Fruit fly (Drosophila melanogaster) whole organism, prepupa: ENCODE results near the gene spen.

Experiments
- Blimp-1 ChIP-seq: fragments of 200-800 bp; sonication (Bioruptor generic); optimal IDR thresholded peaks from 3 replicates; lab custom pipeline; 2017; ENCODE audit warnings: missing biosample characterization, missing genetic modification characterization, mild to moderate bottlenecking, moderate library complexity, missing genetic modification reagents
- CG10631 ChIP-seq: fragments of 200-800 bp; sonication (Bioruptor generic); optimal IDR thresholded peaks from 2 replicates; lab custom pipeline; 2016; ENCODE audit warnings: missing biosample characterization, missing genetic modification characterization
- CG10669 ChIP-seq: fragments of 200-800 bp; sonication (Bioruptor generic); optimal IDR thresholded peaks from 3 replicates; lab custom pipeline; 2018; ENCODE audit warnings: missing biosample characterization, mild to moderate bottlenecking, missing genetic modification characterization, moderate library complexity
- CG11294 ChIP-seq: fragments of 200-800 bp; sonication (Bioruptor generic); IDR thresholded peaks from 2 replicates; pipeline ENCODE4 v1.3.6; 2022; ENCODE audit warnings: missing biosample characterization, missing genetic modification characterization
- CG11762 ChIP-seq: fragments of 200-800 bp; sonication (Bioruptor generic); optimal IDR thresholded peaks from 3 replicates; lab custom pipeline; 2016; ENCODE audit warnings: missing biosample characterization, missing genetic modification characterization; ENCODE audit not compliant: insufficient read depth
- CG11902 ChIP-seq: fragments of 200-800 bp; sonication (Bioruptor generic); optimal IDR thresholded peaks from 3 replicates; lab custom pipeline; 2016; ENCODE audit warnings: missing biosample characterization, missing genetic modification characterization
- CG1621 ChIP-seq: fragments of 200-800 bp; sonication (Bioruptor generic); optimal IDR thresholded peaks from 3 replicates; lab custom pipeline; 2018; ENCODE audit warnings: missing biosample characterization, mild to moderate bottlenecking, missing genetic modification characterization
- CG31627 ChIP-seq: fragments of 200-800 bp; sonication (Bioruptor generic); optimal IDR thresholded peaks from 3 replicates; lab custom pipeline; 2016; ENCODE audit warnings: missing biosample characterization, missing genetic modification characterization
- CG32006 ChIP-seq: fragments of 200-800 bp; sonication (Bioruptor generic); optimal IDR thresholded peaks from 3 replicates; lab custom pipeline; 2017; ENCODE audit warnings: missing biosample characterization, mild to moderate bottlenecking, missing genetic modification characterization
- CG4318 ChIP-seq: fragments of 200-800 bp; sonication (Bioruptor generic); optimal IDR thresholded peaks from 3 replicates; lab custom pipeline; 2017; ENCODE audit warnings: missing biosample characterization, mild to moderate bottlenecking, missing genetic modification characterization
- CG6792 ChIP-seq: fragments of 200-800 bp; sonication (Bioruptor generic); optimal IDR thresholded peaks from 3 replicates; lab custom pipeline; 2016; ENCODE audit warnings: missing biosample characterization, missing genetic modification characterization
- CG6808 ChIP-seq: fragments of 200-800 bp; sonication (Bioruptor generic); optimal IDR thresholded peaks from 3 replicates; lab custom pipeline; 2017; ENCODE audit warnings: missing biosample characterization, missing genetic modification characterization, mild to moderate bottlenecking, moderate library complexity, missing genetic modification reagents
- CG6854 ChIP-seq: fragments of 200-800 bp; sonication (Bioruptor generic); optimal IDR thresholded peaks from 2 replicates; lab custom pipeline; 2017; ENCODE audit warnings: missing biosample characterization, mild to moderate bottlenecking, missing genetic modification characterization
- CG8319 ChIP-seq: fragments of 200-800 bp; sonication (Bioruptor generic); optimal IDR thresholded peaks from 3 replicates; lab custom pipeline; 2016; ENCODE audit warnings: missing biosample characterization, missing genetic modification characterization
- CG8632 ChIP-seq: fragments of 200-800 bp; sonication (Bioruptor generic); optimal IDR thresholded peaks from 3 replicates; lab custom pipeline; 2016; ENCODE audit warnings: missing biosample characterization, missing genetic modification characterization
- CG9139 ChIP-seq: fragments of 200-800 bp; sonication (Bioruptor generic); optimal IDR thresholded peaks from 3 replicates; lab custom pipeline; 2017; ENCODE audit warnings: missing biosample characterization, mild to moderate bottlenecking, missing genetic modification characterization
- Eip75B ChIP-seq: fragments of 200-800 bp; sonication (Bioruptor generic); optimal IDR thresholded peaks from 3 replicates; lab custom pipeline; 2016; ENCODE audit warnings: missing biosample characterization, missing genetic modification characterization
- Eip78C ChIP-seq: fragments of 200-800 bp; sonication (Bioruptor generic); peaks from one replicate; lab custom pipeline; 2016; ENCODE audit warnings: missing biosample characterization, missing genetic modification characterization
- Ets96B ChIP-seq: fragments of 200-800 bp; optimal IDR thresholded peaks from 2 replicates; lab custom pipeline; 2019; ENCODE audit warnings: missing biosample characterization, mild to moderate bottlenecking, missing genetic modification characterization, moderate library complexity
- Gug ChIP-seq: fragments of 200-800 bp; sonication (Bioruptor generic); IDR thresholded peaks from 2 replicates; pipeline ENCODE4 v1.3.6; 2022; ENCODE audit warnings: missing biosample characterization, missing genetic modification characterization
- Hr38 ChIP-seq: sonication (Bioruptor generic); optimal IDR thresholded peaks from 2 replicates; lab custom pipeline; 2016; ENCODE audit warnings: missing biosample characterization, missing genetic modification characterization
- Hr39 ChIP-seq: fragments of 200-800 bp; sonication (Bioruptor generic); optimal IDR thresholded peaks from 2 replicates; lab custom pipeline; 2016; ENCODE audit warnings: missing biosample characterization, missing genetic modification characterization
- Hr4 ChIP-seq: fragments of 200-800 bp; sonication (Bioruptor generic); optimal IDR thresholded peaks from 3 replicates; lab custom pipeline; 2016; ENCODE audit warnings: missing biosample characterization, missing genetic modification characterization
- Met ChIP-seq: fragments of 200-800 bp; sonication (Bioruptor generic); optimal IDR thresholded peaks from 3 replicates; lab custom pipeline; 2016; ENCODE audit warnings: missing biosample characterization, missing genetic modification characterization
- OdsH ChIP-seq: fragments of 200-800 bp; sonication (Bioruptor generic); optimal IDR thresholded peaks from 3 replicates; lab custom pipeline; 2016; ENCODE audit warnings: missing biosample characterization, missing genetic modification characterization
- Sox102F ChIP-seq: fragments of 200-800 bp; sonication (Bioruptor generic); optimal IDR thresholded peaks from 2 replicates; lab custom pipeline; 2016; ENCODE audit warnings: missing biosample characterization, mild to moderate bottlenecking, missing genetic modification characterization
- Sox14 ChIP-seq: fragments of 200-800 bp; sonication (Bioruptor generic); optimal IDR thresholded peaks from 3 replicates; lab custom pipeline; 2016; ENCODE audit warnings: missing biosample characterization, missing genetic modification characterization
- Sox15 ChIP-seq: fragments of 200-800 bp; sonication (Bioruptor generic); optimal IDR thresholded peaks from 3 replicates; lab custom pipeline; 2016; ENCODE audit warnings: missing biosample characterization, missing genetic modification characterization
- achi ChIP-seq: fragments of 200-800 bp; sonication (Bioruptor generic); optimal IDR thresholded peaks from 3 replicates; lab custom pipeline; 2016; ENCODE audit warnings: missing biosample characterization, missing genetic modification characterization
- acj6 ChIP-seq: fragments of 200-800 bp; sonication (Bioruptor generic); optimal IDR thresholded peaks from 3 replicates; lab custom pipeline; 2016; ENCODE audit warnings: missing biosample characterization, missing genetic modification characterization
- cyc ChIP-seq: fragments of 200-800 bp; sonication (Bioruptor generic); optimal IDR thresholded peaks from 3 replicates; lab custom pipeline; 2016; ENCODE audit warnings: missing biosample characterization, missing genetic modification characterization
- dac ChIP-seq: fragments of 200-800 bp; sonication (Bioruptor generic); optimal IDR thresholded peaks from 2 replicates; lab custom pipeline; 2017; ENCODE audit warnings: missing biosample characterization, mild to moderate bottlenecking, missing genetic modification characterization
- dsx ChIP-seq: fragments of 200-800 bp; optimal IDR thresholded peaks from 3 replicates; lab custom pipeline; 2019; ENCODE audit warnings: missing biosample characterization, mild to moderate bottlenecking, missing genetic modification characterization, moderate library complexity; ENCODE audit not compliant: poor library complexity, severe bottlenecking
- eg ChIP-seq: fragments of 200-800 bp; sonication (Bioruptor generic); IDR thresholded peaks from 3 replicates; pipeline ENCODE4 v1.3.6; 2022; ENCODE audit warnings: missing biosample characterization, missing genetic modification characterization
- esn ChIP-seq: fragments of 200-800 bp; sonication (Bioruptor generic); optimal IDR thresholded peaks from 2 replicates; lab custom pipeline; 2016; ENCODE audit warnings: missing biosample characterization, mild to moderate bottlenecking, missing genetic modification characterization, moderate library complexity
- fd85E ChIP-seq: fragments of 200-800 bp; sonication (Bioruptor generic); optimal IDR thresholded peaks from 3 replicates; lab custom pipeline; 2016; ENCODE audit warnings: missing biosample characterization, missing genetic modification characterization
- fkh ChIP-seq: fragments of 200-800 bp; sonication (Bioruptor generic); optimal IDR thresholded peaks from 3 replicates; lab custom pipeline; 2017; ENCODE audit warnings: missing biosample characterization, mild to moderate bottlenecking, missing genetic modification characterization, moderate library complexity
- net ChIP-seq: fragments of 200-800 bp; sonication (Bioruptor generic); optimal IDR thresholded peaks from 3 replicates; lab custom pipeline; 2016; ENCODE audit warnings: missing biosample characterization, missing genetic modification characterization
- salr ChIP-seq, 2 experiments: fragments of 200-800 bp; sonication (Bioruptor generic); optimal IDR thresholded peaks; 3 replicates each; lab custom pipeline; 2016 to 2018; ENCODE audit warnings: missing biosample characterization in 2 of 2, missing genetic modification characterization in 2 of 2, mild to moderate bottlenecking in 1 of 2
- spab ChIP-seq: fragments of 200-800 bp; sonication (Bioruptor generic); optimal IDR thresholded peaks from 2 replicates; lab custom pipeline; 2017; ENCODE audit warnings: missing biosample characterization, mild to moderate bottlenecking, missing genetic modification characterization, missing genetic modification reagents
- ss ChIP-seq, 2 experiments: fragments of 200-800 bp; sonication (Bioruptor generic); optimal IDR thresholded peaks; 2 replicates in 1 of 2; 3 replicates in 1 of 2; lab custom pipeline; 2017 to 2018; ENCODE audit warnings: mild to moderate bottlenecking in 2 of 2, missing biosample characterization in 2 of 2, missing genetic modification characterization in 2 of 2, moderate library complexity in 1 of 2
- svp ChIP-seq: fragments of 200-800 bp; sonication (Bioruptor generic); peaks from one replicate; lab custom pipeline; 2016; ENCODE audit warnings: missing biosample characterization, missing genetic modification characterization
- topi ChIP-seq: fragments of 200-800 bp; sonication (Bioruptor generic); optimal IDR thresholded peaks from 3 replicates; lab custom pipeline; 2016; ENCODE audit warnings: missing biosample characterization, missing genetic modification characterization
- vri ChIP-seq: fragments of 200-800 bp; sonication (Bioruptor generic); optimal IDR thresholded peaks from 3 replicates; lab custom pipeline; 2016; ENCODE audit warnings: missing biosample characterization, mild to moderate bottlenecking, missing genetic modification characterization

Gene spen

dm6 chr2L:136747-137709 is 21.8 kb upstream of the spen start (continued):
- peak; percentile 23 for TF ChIP-seq fkh (GFP tag; lab: Kevin White, UChicago)
- no peak for TF ChIP-seq CG1621
- TF ChIP-seq achi (GFP tag; lab: Kevin White, UChicago): no peak
- TF ChIP-seq spab (GFP tag; lab: Kevin White, UChicago): no peak
- TF ChIP-seq CG11294 (GFP tag; lab: Robert Waterston, UW): no peak
- TF ChIP-seq Met: peak; percentile 36
- no peak for TF ChIP-seq CG32006 (GFP tag; lab: Kevin White, UChicago)
- no peak for TF ChIP-seq Hr39
- TF ChIP-seq dsx: no peak
- no peak for TF ChIP-seq Gug (GFP tag; lab: Robert Waterston, UW)
- TF ChIP-seq topi (GFP tag; lab: Kevin White, UChicago): no peak
- TF ChIP-seq Sox102F (GFP tag; lab: Kevin White, UChicago): peak; percentile 2
- TF ChIP-seq CG10669: no peak
- peak; percentile 15 for TF ChIP-seq esn (GFP tag; lab: Kevin White, UChicago)
- no peak for TF ChIP-seq CG8319 (GFP tag; lab: Kevin White, UChicago)
- TF ChIP-seq Sox14 (GFP tag; lab: Kevin White, UChicago): no peak
- no peak for TF ChIP-seq Hr38 (GFP tag; lab: Kevin White, UChicago)
- TF ChIP-seq ss (GFP tag; optimal IDR thresholded peaks at IDR 0.05; lab: Kevin White, UChicago): no peak
- TF ChIP-seq Hr4: no peak
- no peak for TF ChIP-seq CG4318 (GFP tag; lab: Kevin White, UChicago)
- TF ChIP-seq svp: peak; percentile 94
- TF ChIP-seq, all 60 proteins: peak for 7

dm6 chr2L:138063-138462 is 20.8 kb upstream of the spen start:
- TF ChIP-seq CG32006 (GFP tag; lab: Kevin White, UChicago) (no peak), Eip78C (GFP tag; lab: Kevin White, UChicago) (peak; percentile 38), svp (peak; percentile 16)

- no peak for TF ChIP-seq CG11762
- no peak for TF ChIP-seq fkh (GFP tag; lab: Kevin White, UChicago)
- TF ChIP-seq Hr4: no peak
- TF ChIP-seq OdsH: no peak
- TF ChIP-seq Sox15 (GFP tag; lab: Kevin White, UChicago): no peak
- TF ChIP-seq CG6854 (GFP tag; lab: Kevin White, UChicago): no peak
- no peak for TF ChIP-seq cyc
- TF ChIP-seq CG10669: no peak
- TF ChIP-seq eg: no peak
- no peak for TF ChIP-seq CG31627 (GFP tag; lab: Kevin White, UChicago)
- TF ChIP-seq CG8319 (GFP tag; lab: Kevin White, UChicago): no peak
- no peak for TF ChIP-seq fd85E (GFP tag; lab: Kevin White, UChicago)
- TF ChIP-seq Eip75B (GFP tag; lab: Kevin White, UChicago): no peak
- TF ChIP-seq CG11294 (GFP tag; lab: Robert Waterston, UW): no peak
- no peak for TF ChIP-seq CG6808 (GFP tag; lab: Kevin White, UChicago)
- no peak for TF ChIP-seq Hr39
- no peak for TF ChIP-seq topi (GFP tag; lab: Kevin White, UChicago)
- TF ChIP-seq net: no peak
- no peak for TF ChIP-seq acj6
- no peak for TF ChIP-seq CG6792 (GFP tag; lab: Kevin White, UChicago)
- no peak for TF ChIP-seq Blimp-1
- TF ChIP-seq CG9139 (GFP tag; lab: Kevin White, UChicago): no peak
- no peak for TF ChIP-seq spab (GFP tag; lab: Kevin White, UChicago)
- no peak for TF ChIP-seq dac
- no peak for TF ChIP-seq Gug (GFP tag; lab: Robert Waterston, UW)
- peak; percentile 19 for TF ChIP-seq Eip78C (GFP tag; lab: Kevin White, UChicago)
- TF ChIP-seq CG11902 (GFP tag; lab: Kevin White, UChicago): no peak
- no peak for TF ChIP-seq dsx
- no peak for TF ChIP-seq CG8632 (GFP tag; lab: Kevin White, UChicago)
- no peak for TF ChIP-seq salr (GFP tag; optimal IDR thresholded peaks at IDR 0.05; lab: Kevin White, UChicago)
- TF ChIP-seq Sox102F (GFP tag; lab: Kevin White, UChicago): no peak
- TF ChIP-seq Hr38 (GFP tag; lab: Kevin White, UChicago): no peak
- TF ChIP-seq CG4318 (GFP tag; lab: Kevin White, UChicago): no peak
- peak; percentile 90 for TF ChIP-seq vri
- no peak for TF ChIP-seq Ets96B
- peak; percentile 61 for TF ChIP-seq svp
- peak; percentile 3 for TF ChIP-seq CG10631 (GFP tag; lab: Kevin White, UChicago)
Measured at dm6 chr2L:139610-140009, 19.2 kb upstream of the spen start.
